Fruit fly (Drosophila melanogaster) whole organism, embryonic: ENCODE data around the gene gdl.

Source experiments
- Adf1 ChIP-seq: fragments of 200-800 bp; sonication (Bioruptor generic); IDR thresholded peaks from 2 replicates; pipeline ENCODE4 v1.3.6; 2022; ENCODE audit warnings: missing biosample characterization, missing genetic modification characterization
- Aef1 ChIP-seq: fragments of 200-800 bp; sonication (Bioruptor generic); IDR thresholded peaks from 3 replicates; pipeline ENCODE4 v1.3.6; 2022; ENCODE audit warnings: missing biosample characterization, missing genetic modification characterization
- Asciz ChIP-seq: fragments of 200-800 bp; sonication (Bioruptor generic); optimal IDR thresholded peaks from 2 replicates; lab custom pipeline; 2017; ENCODE audit warnings: missing biosample characterization, mild to moderate bottlenecking, missing genetic modification characterization, missing genetic modification reagents
- BtbVII ChIP-seq: fragments of 200-800 bp; sonication (Bioruptor generic); optimal IDR thresholded peaks from 3 replicates; lab custom pipeline; 2017; ENCODE audit warnings: missing biosample characterization, mild to moderate bottlenecking, missing genetic modification characterization
- CG15601 ChIP-seq: fragments of 200-800 bp; sonication (Bioruptor generic); optimal IDR thresholded peaks from 3 replicates; lab custom pipeline; 2019; ENCODE audit warnings: missing biosample characterization, mild to moderate bottlenecking, missing genetic modification characterization, moderate library complexity
- CG17385 ChIP-seq: fragments of 200-800 bp; sonication (Bioruptor generic); optimal IDR thresholded peaks from 3 replicates; lab custom pipeline; 2018; ENCODE audit warnings: missing biosample characterization, mild to moderate bottlenecking, missing genetic modification characterization
- CG18599 ChIP-seq: fragments of 200-800 bp; sonication (Bioruptor generic); optimal IDR thresholded peaks from 3 replicates; lab custom pipeline; 2017; ENCODE audit warnings: missing biosample characterization, missing genetic modification characterization, mild to moderate bottlenecking, moderate library complexity, missing genetic modification reagents
- CG2199 ChIP-seq: fragments of 200-800 bp; sonication (Bioruptor generic); IDR thresholded peaks from 3 replicates; pipeline ENCODE4 v1.3.6; 2022; ENCODE audit warnings: missing biosample characterization, missing genetic modification characterization
- CG2678 ChIP-seq: fragments of 200-800 bp; sonication (Bioruptor generic); optimal IDR thresholded peaks from 3 replicates; lab custom pipeline; 2019; ENCODE audit warnings: missing biosample characterization, mild to moderate bottlenecking, missing genetic modification characterization, moderate library complexity
- CG34376 ChIP-seq: fragments of 200-800 bp; sonication (Bioruptor generic); optimal IDR thresholded peaks from 2 replicates; lab custom pipeline; 2018; ENCODE audit warnings: missing biosample characterization, mild to moderate bottlenecking, missing genetic modification characterization
- CG7987 ChIP-seq: fragments of 200-800 bp; sonication (Bioruptor generic); optimal IDR thresholded peaks from 2 replicates; lab custom pipeline; 2018; ENCODE audit warnings: missing biosample characterization, mild to moderate bottlenecking, missing genetic modification characterization, moderate library complexity
- CG8290 ChIP-seq, 3 experiments: fragments of 200-800 bp; sonication (Bioruptor generic); optimal IDR thresholded peaks; 2 replicates each; lab custom pipeline; 2016 to 2019; ENCODE audit warnings: missing biosample characterization in 3 of 3, missing genetic modification characterization in 3 of 3, mild to moderate bottlenecking in 2 of 3, moderate library complexity in 1 of 3
- GATAe ChIP-seq: fragments of 200-800 bp; sonication (Bioruptor generic); conservative IDR thresholded peaks from 2 replicates; pipeline ENCODE4 v1.3.6; 2022; ENCODE audit warnings: missing biosample characterization, missing genetic modification characterization
- HLH3B ChIP-seq: fragments of 200-800 bp; sonication (Bioruptor generic); IDR thresholded peaks from 2 replicates; pipeline ENCODE4 v1.3.6; 2022; ENCODE audit warnings: missing biosample characterization, missing genetic modification characterization
- Hey ChIP-seq: fragments of 200-800 bp; sonication (Bioruptor generic); optimal IDR thresholded peaks from 3 replicates; lab custom pipeline; 2018; ENCODE audit warnings: missing biosample characterization, mild to moderate bottlenecking, missing genetic modification characterization
- Med ChIP-seq: fragments of 200-800 bp; sonication (Bioruptor generic); peaks from one replicate; lab custom pipeline; 2016; ENCODE audit warnings: missing biosample characterization, missing genetic modification characterization, mild to moderate bottlenecking, inconsistent platforms, moderate library complexity
- Meics ChIP-seq: fragments of 200-800 bp; sonication (Bioruptor generic); optimal IDR thresholded peaks from 2 replicates; lab custom pipeline; 2017; ENCODE audit warnings: missing biosample characterization, mild to moderate bottlenecking, missing genetic modification characterization
- NK7.1 ChIP-seq: fragments of 200-800 bp; sonication (Bioruptor generic); optimal IDR thresholded peaks from 3 replicates; lab custom pipeline; 2016; ENCODE audit warnings: missing biosample characterization, missing genetic modification characterization
- Rfx ChIP-seq: fragments of 200-800 bp; sonication (Bioruptor generic); IDR thresholded peaks from 2 replicates; pipeline ENCODE4 v1.3.6; 2022; ENCODE audit warnings: missing biosample characterization, missing genetic modification characterization
- amos ChIP-seq: fragments of 200-800 bp; sonication (Bioruptor generic); IDR thresholded peaks from 2 replicates; pipeline ENCODE4 v1.3.6; 2022; ENCODE audit warnings: missing biosample characterization, missing genetic modification characterization; ENCODE audit not compliant: partially characterized antibody
- aop ChIP-seq: fragments of 200-800 bp; sonication (Bioruptor generic); IDR thresholded peaks from 2 replicates; pipeline ENCODE4 v1.3.6; 2022; ENCODE audit warnings: missing biosample characterization, missing genetic modification characterization
- bigmax ChIP-seq: fragments of 200-800 bp; sonication (Bioruptor generic); optimal IDR thresholded peaks from 2 replicates; lab custom pipeline; 2018; ENCODE audit warnings: missing biosample characterization, mild to moderate bottlenecking, missing genetic modification characterization
- cwo ChIP-seq: fragments of 200-800 bp; sonication (Bioruptor generic); optimal IDR thresholded peaks from 3 replicates; lab custom pipeline; 2017; ENCODE audit warnings: missing biosample characterization, missing genetic modification characterization, mild to moderate bottlenecking, moderate library complexity, missing genetic modification reagents
- eve ChIP-seq, 2 experiments: fragments of >200 bp; optimal IDR thresholded peaks; 2 replicates each; lab custom pipeline; 2017; ENCODE audit warnings: missing biosample characterization in 2 of 2, missing genetic modification characterization in 2 of 2
- exex ChIP-seq: fragments of 200-800 bp; sonication (Bioruptor generic); optimal IDR thresholded peaks from 4 replicates; lab custom pipeline; 2018; ENCODE audit warnings: missing biosample characterization, mild to moderate bottlenecking, missing genetic modification characterization, moderate library complexity
- fd64A ChIP-seq: fragments of 200-800 bp; sonication (Bioruptor generic); optimal IDR thresholded peaks from 3 replicates; lab custom pipeline; 2018; ENCODE audit warnings: missing biosample characterization, mild to moderate bottlenecking, missing genetic modification characterization
- grau ChIP-seq: fragments of 200-800 bp; optimal IDR thresholded peaks from 3 replicates; lab custom pipeline; 2019; ENCODE audit warnings: missing biosample characterization, mild to moderate bottlenecking, missing genetic modification characterization, moderate library complexity
- jing ChIP-seq: fragments of 200-800 bp; sonication (Bioruptor generic); optimal IDR thresholded peaks from 2 replicates; lab custom pipeline; 2018; ENCODE audit warnings: missing biosample characterization, mild to moderate bottlenecking, missing genetic modification characterization
- lab ChIP-seq: fragments of 200-800 bp; sonication (Bioruptor generic); optimal IDR thresholded peaks from 3 replicates; lab custom pipeline; 2017; ENCODE audit warnings: missing biosample characterization, missing genetic modification characterization, mild to moderate bottlenecking, moderate library complexity, missing genetic modification reagents
- luna ChIP-seq: fragments of 200-800 bp; sonication (Bioruptor generic); optimal IDR thresholded peaks from 2 replicates; lab custom pipeline; 2016; ENCODE audit warnings: missing biosample characterization, missing genetic modification characterization
- mirr ChIP-seq: fragments of 200-800 bp; sonication (Bioruptor generic); optimal IDR thresholded peaks from 3 replicates; lab custom pipeline; 2018; ENCODE audit warnings: missing biosample characterization, mild to moderate bottlenecking, missing genetic modification characterization
- sens ChIP-seq: fragments of 200-800 bp; sonication (Bioruptor generic); peaks from one replicate; lab custom pipeline; 2016; ENCODE audit warnings: missing biosample characterization, missing genetic modification characterization
- sens-2 ChIP-seq: fragments of 200-800 bp; sonication (Bioruptor generic); IDR thresholded peaks from 2 replicates; pipeline ENCODE4 v1.3.6; 2022; ENCODE audit warnings: missing biosample characterization, missing genetic modification characterization
- sim ChIP-seq: fragments of 200-800 bp; sonication (Bioruptor generic); IDR thresholded peaks from 2 replicates; pipeline ENCODE4 v1.3.6; 2022; ENCODE audit warnings: missing biosample characterization, missing genetic modification characterization
- sob ChIP-seq: fragments of 200-800 bp; sonication (Bioruptor generic); IDR thresholded peaks from 2 replicates; pipeline ENCODE4 v1.3.6; 2022; ENCODE audit warnings: missing biosample characterization, missing genetic modification characterization
- sqz ChIP-seq: fragments of 200-800 bp; sonication (Bioruptor generic); optimal IDR thresholded peaks from 3 replicates; lab custom pipeline; 2018; ENCODE audit warnings: missing biosample characterization, mild to moderate bottlenecking, missing genetic modification characterization
- stc ChIP-seq: fragments of 200-800 bp; sonication (Bioruptor generic); IDR thresholded peaks from 2 replicates; pipeline ENCODE4 v1.3.6; 2022; ENCODE audit warnings: missing biosample characterization, missing genetic modification characterization
- sug ChIP-seq: fragments of 200-800 bp; optimal IDR thresholded peaks from 2 replicates; lab custom pipeline; 2019; ENCODE audit warnings: missing biosample characterization, mild to moderate bottlenecking, missing genetic modification characterization, moderate library complexity
- usp ChIP-seq: fragments of >200 bp; optimal IDR thresholded peaks from 2 replicates; lab custom pipeline; 2017; ENCODE audit warnings: missing biosample characterization, missing genetic modification characterization
- vnd ChIP-seq: fragments of 200-800 bp; sonication (Bioruptor generic); IDR thresholded peaks from 3 replicates; pipeline ENCODE4 v1.3.6; 2022; ENCODE audit warnings: missing biosample characterization, missing genetic modification characterization; ENCODE audit not compliant: partially characterized antibody

The gdl gene

DNA sequence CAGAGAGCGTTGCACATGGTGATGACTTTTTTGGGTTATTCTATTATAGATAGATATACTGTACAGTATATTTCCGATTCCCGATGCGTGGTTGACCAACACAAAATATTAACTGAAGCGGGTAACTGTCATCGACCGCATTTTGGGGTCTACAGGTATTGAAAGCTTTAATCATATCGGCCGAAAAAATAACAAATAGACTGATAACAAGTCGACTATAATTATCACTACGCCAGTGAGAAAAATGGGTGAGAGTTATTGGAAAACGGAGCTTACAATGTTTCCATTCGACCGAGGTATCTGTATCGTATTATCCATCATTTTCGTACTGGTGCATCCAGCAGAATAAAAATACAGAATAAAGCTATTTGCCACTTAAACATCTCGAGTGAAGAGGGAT, 9.1 kb downstream of the gdl start:
- peak; percentile 29 for TF ChIP-seq Med (GFP tag; lab: Kevin White, UChicago)
- no peak for TF ChIP-seq jing (GFP tag; lab: Kevin White, UChicago)
- no peak for TF ChIP-seq CG2678 (tag; lab: Kevin White, UChicago)
- TF ChIP-seq exex (tag; lab: Kevin White, UChicago), result peak; percentile 76
- no peak for TF ChIP-seq Hey
- TF ChIP-seq CG8290 (GFP tag; optimal IDR thresholded peaks at IDR 0.05; lab: Kevin White, UChicago), result no peak
- TF ChIP-seq CG8290 (tag; optimal IDR thresholded peaks at IDR 0.05; lab: Kevin White, UChicago), result peak in 1 of 2 experiments; percentile 17
- TF ChIP-seq sim (GFP tag; lab: Robert Waterston, UW), result no peak
- TF ChIP-seq CG2199, result 0 out of 3 replicates have a peak, but pooled peaks have one; percentile 56
- TF ChIP-seq GATAe (GFP tag; lab: Robert Waterston, UW), result peak; percentile 42
- peak; percentile 3 for TF ChIP-seq sug
- peak; percentile 4 for TF ChIP-seq lab (GFP tag; lab: Kevin White, UChicago)
- TF ChIP-seq mirr (GFP tag; lab: Kevin White, UChicago), result peak; percentile 63
- peak; percentile 32 for TF ChIP-seq CG15601 (tag; lab: Kevin White, UChicago)
- 0 out of 2 replicates have a peak, but pooled peaks have one; percentile 19 for TF ChIP-seq stc (GFP tag; lab: Robert Waterston, UW)
- TF ChIP-seq Aef1 (GFP tag; lab: Robert Waterston, UW), result no peak
- TF ChIP-seq CG34376 (GFP tag; lab: Kevin White, UChicago), result peak; percentile 12

DNA sequence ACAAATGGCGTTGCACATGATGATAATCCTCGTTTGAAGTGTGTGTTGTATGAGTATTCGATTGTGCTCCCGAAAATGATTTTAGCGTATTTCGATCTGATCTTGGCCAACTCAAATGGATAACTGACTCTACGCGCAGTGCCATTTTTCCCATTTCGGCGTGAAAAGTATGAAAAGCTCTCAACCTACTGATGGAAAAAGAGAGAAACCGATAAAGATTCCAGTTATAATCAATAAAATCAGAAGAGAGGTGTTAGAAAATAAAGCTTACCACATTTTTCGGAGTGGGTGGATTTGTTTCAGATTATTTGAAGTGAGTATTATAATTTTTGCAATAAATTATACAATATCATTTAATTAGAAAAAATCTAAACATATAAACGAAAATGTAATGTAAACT, 10.2 kb downstream of the gdl start, which contains the start of gene mex1:
Gene mex1 (minus strand): TSS at position 101 of the 400 bp plus-strand sequence.
- TF ChIP-seq vnd (GFP tag; lab: Robert Waterston, UW), result no peak
- TF ChIP-seq Rfx (GFP tag; lab: Robert Waterston, UW), result no peak
- peak; percentile 30 for TF ChIP-seq cwo
- TF ChIP-seq CG18599 (GFP tag; lab: Kevin White, UChicago), result peak; percentile 9
- peak; percentile 46 for TF ChIP-seq Meics (GFP tag; lab: Kevin White, UChicago)
- no peak for TF ChIP-seq sens-2 (GFP tag; lab: Robert Waterston, UW)
- TF ChIP-seq, all 482 proteins: peak for 3

DNA sequence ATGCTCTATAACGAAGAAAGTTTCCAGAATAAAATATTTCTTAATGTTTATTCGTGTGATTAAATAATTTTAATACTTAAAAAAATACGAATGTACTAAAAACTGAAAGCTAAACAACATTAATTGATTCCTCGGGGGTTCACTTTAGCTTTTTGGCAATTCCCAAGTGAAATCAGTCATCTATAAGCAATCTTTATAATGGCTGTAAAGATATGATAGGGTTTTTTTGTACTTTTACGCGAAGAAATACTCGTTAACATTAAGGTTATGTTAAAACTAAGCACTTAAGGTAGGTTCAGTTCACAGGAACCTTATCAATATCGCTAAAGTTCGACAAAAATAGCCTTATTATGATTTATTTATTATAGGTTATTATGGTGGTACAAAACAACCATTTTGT, 10.7 kb downstream of the gdl start:
- TF ChIP-seq NK7.1 (GFP tag; lab: Kevin White, UChicago) (no peak), bigmax (peak; percentile 74), sug (peak; percentile 54), sens (GFP tag; lab: Kevin White, UChicago) (peak; percentile 57), grau (tag; lab: Kevin White, UChicago) (no peak), CG2678 (tag; lab: Kevin White, UChicago) (peak; percentile 66), CG34376 (GFP tag; lab: Kevin White, UChicago) (peak; percentile 62), Meics (GFP tag; lab: Kevin White, UChicago) (peak; percentile 10), BtbVII (GFP tag; lab: Kevin White, UChicago) (peak; percentile 22), CG17385 (GFP tag; lab: Kevin White, UChicago) (no peak), exex (tag; lab: Kevin White, UChicago) (peak; percentile 94), amos (GFP tag; lab: Robert Waterston, UW) (no peak)

DNA sequence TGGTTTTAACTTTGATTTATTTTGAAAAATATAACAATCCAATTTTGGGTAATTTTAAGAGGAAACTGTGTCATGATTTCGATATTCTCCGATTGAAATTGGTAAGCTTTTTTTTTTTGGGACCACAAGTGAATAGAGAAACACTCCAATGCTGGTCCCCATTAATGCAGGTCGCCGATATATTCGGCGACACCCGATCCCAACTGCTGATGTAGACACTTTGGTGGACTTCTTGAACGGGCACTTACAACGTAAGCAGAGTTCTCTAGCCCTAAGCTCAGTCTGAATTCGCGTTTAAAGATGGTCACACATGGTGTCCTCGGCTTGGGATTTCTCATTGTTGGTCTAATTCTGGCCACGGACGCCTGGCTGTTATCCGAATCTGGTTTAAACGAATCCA, 11.1 kb downstream of the gdl start, which contains the start of gene yellow-k:
Gene yellow-k (plus strand): TSS at position 301 of the 400 bp plus-strand sequence.
- TF ChIP-seq Adf1 (GFP tag; lab: Robert Waterston, UW), result no peak
- no peak for TF ChIP-seq sob (GFP tag; lab: Robert Waterston, UW)
- TF ChIP-seq Asciz (GFP tag; lab: Kevin White, UChicago), result no peak
- no peak for TF ChIP-seq CG7987 (GFP tag; lab: Kevin White, UChicago)
- no peak for TF ChIP-seq aop (GFP tag; lab: Robert Waterston, UW)
- TF ChIP-seq eve (GFP tag; optimal IDR thresholded peaks at IDR 0.05; lab: Kevin White, UChicago), result no peak
- TF ChIP-seq HLH3B (GFP tag; lab: Robert Waterston, UW), result no peak
- TF ChIP-seq fd64A, result no peak
- no peak for TF ChIP-seq sqz (GFP tag; lab: Kevin White, UChicago)
- TF ChIP-seq usp (GFP tag; lab: Kevin White, UChicago), result no peak
- TF ChIP-seq luna (GFP tag; lab: Kevin White, UChicago), result no peak
- TF ChIP-seq, all 482 proteins: peak for 0
